Worm (Caenorhabditis elegans) whole organism, L4 larva: ENCODE measurements around the gene C24F3.2.

Experiments
- F44E2.7 ChIP-seq: fragments of 200-800 bp; sonication (Bioruptor generic); IDR thresholded peaks from 2 replicates; pipeline ENCODE4 v2.1.2; 2022; ENCODE audit warnings: missing genetic modification characterization, missing compliant biosample characterization
- Y105C5A.15 ChIP-seq: fragments of 200-800 bp; sonication (Bioruptor generic); IDR thresholded peaks from 2 replicates; pipeline ENCODE4 v1.3.6; 2022; ENCODE audit warnings: missing genetic modification characterization, missing compliant biosample characterization
- aha-1 ChIP-seq: fragments of 150-350 bp; peaks from one replicate; lab custom pipeline; 2014; ENCODE audit warnings: missing biosample characterization, missing genetic modification characterization
- aly-2 ChIP-seq: sonication (generic microtip); optimal IDR thresholded peaks from 2 replicates; lab custom pipeline; 2018; ENCODE audit warnings: missing biosample characterization, missing genetic modification characterization
- attf-4 ChIP-seq: sonication (generic microtip); optimal IDR thresholded peaks from 3 replicates; lab custom pipeline; 2017; ENCODE audit warnings: missing biosample characterization, missing genetic modification characterization
- ceh-20 ChIP-seq: fragments of 200-800 bp; sonication (Bioruptor generic); IDR thresholded peaks from 2 replicates; pipeline ENCODE4 v1.3.6; 2022; ENCODE audit warnings: missing genetic modification reagents, missing genetic modification characterization, missing compliant biosample characterization
- ceh-32 ChIP-seq: sonication (generic microtip); optimal IDR thresholded peaks from 2 replicates; lab custom pipeline; 2016; ENCODE audit warnings: mild to moderate bottlenecking, missing genetic modification characterization, missing compliant biosample characterization; ENCODE audit not compliant: poor library complexity
- ceh-82 ChIP-seq: sonication (generic microtip); optimal IDR thresholded peaks from 2 replicates; lab custom pipeline; 2017; ENCODE audit warnings: missing biosample characterization, missing genetic modification characterization
- ces-1 ChIP-seq: fragments of 150-350 bp; sonication (generic microtip); optimal IDR thresholded peaks from 4 replicates; lab custom pipeline; 2014; ENCODE audit warnings: missing biosample characterization, missing genetic modification reagents, missing genetic modification characterization
- cey-2 ChIP-seq: sonication (generic microtip); optimal IDR thresholded peaks from 3 replicates; lab custom pipeline; 2017; ENCODE audit warnings: missing genetic modification characterization, mild to moderate bottlenecking, missing compliant biosample characterization, antibody characterized with exemption, borderline replicate concordance; ENCODE audit not compliant: insufficient read depth
- daf-12 ChIP-seq: fragments of 150-350 bp; optimal IDR thresholded peaks from 2 replicates; lab custom pipeline; 2014; ENCODE audit warnings: missing biosample characterization, missing genetic modification reagents, missing genetic modification characterization
- daf-16 ChIP-seq, 3 experiments: sonication (generic microtip); optimal IDR thresholded peaks; 2 replicates each; lab custom pipeline; 2016 to 2017; ENCODE audit warnings: missing genetic modification characterization in 3 of 3, missing genetic modification reagents in 3 of 3, mild to moderate bottlenecking in 2 of 3, missing compliant biosample characterization in 2 of 3, missing biosample characterization in 1 of 3, moderate library complexity in 1 of 3
- dmd-6 ChIP-seq: fragments of 200-800 bp; sonication (Bioruptor generic); IDR thresholded peaks from 2 replicates; pipeline ENCODE4 v1.3.6; 2022; ENCODE audit warnings: missing genetic modification reagents, missing genetic modification characterization, missing compliant biosample characterization
- dpl-1 ChIP-seq: fragments of 150-350 bp; optimal IDR thresholded peaks from 2 replicates; lab custom pipeline; 2014; ENCODE audit warnings: missing biosample characterization, missing genetic modification reagents, missing genetic modification characterization
- dve-1 ChIP-seq: sonication (generic microtip); optimal IDR thresholded peaks from 2 replicates; lab custom pipeline; 2017; ENCODE audit warnings: antibody characterized with exemption, mild to moderate bottlenecking, missing genetic modification characterization, missing compliant biosample characterization; ENCODE audit not compliant: insufficient read depth
- egl-43 ChIP-seq: fragments of 200-800 bp; sonication (Bioruptor generic); IDR thresholded peaks from 2 replicates; pipeline ENCODE4 v1.3.6; 2022; ENCODE audit warnings: missing genetic modification reagents, missing genetic modification characterization, missing compliant biosample characterization
- fkh-10 ChIP-seq: fragments of 150-350 bp; optimal IDR thresholded peaks from 2 replicates; lab custom pipeline; 2014; ENCODE audit warnings: missing biosample characterization, missing genetic modification reagents, missing genetic modification characterization
- fos-1 ChIP-seq: fragments of 150-350 bp; optimal IDR thresholded peaks from 2 replicates; lab custom pipeline; 2014; ENCODE audit warnings: missing biosample characterization, missing genetic modification characterization
- hif-1 ChIP-seq, 2 experiments: sonication (generic microtip); optimal IDR thresholded peaks; 2 replicates each; lab custom pipeline; 2016 to 2017; ENCODE audit warnings: missing compliant biosample characterization in 2 of 2, missing genetic modification characterization in 2 of 2, missing genetic modification reagents in 2 of 2, missing genotype in 2 of 2, mild to moderate bottlenecking in 1 of 2
- hlh-11 ChIP-seq: fragments of 200-800 bp; sonication (Bioruptor generic); optimal IDR thresholded peaks from 2 replicates; lab custom pipeline; 2018; ENCODE audit warnings: mild to moderate bottlenecking, missing genetic modification characterization, missing compliant biosample characterization
- hlh-30 ChIP-seq: sonication (generic microtip); optimal IDR thresholded peaks from 2 replicates; lab custom pipeline; 2017; ENCODE audit warnings: antibody characterized with exemption, mild to moderate bottlenecking, missing genetic modification characterization, missing compliant biosample characterization; ENCODE audit not compliant: insufficient read depth
- hmg-1.1 ChIP-seq: fragments of 200-800 bp; sonication (Bioruptor generic); IDR thresholded peaks from 2 replicates; pipeline ENCODE4 v1.3.6; 2022; ENCODE audit warnings: missing genetic modification reagents, missing genetic modification characterization, missing compliant biosample characterization
- lin-1 ChIP-seq: fragments of 200-800 bp; sonication (Bioruptor generic); IDR thresholded peaks from 2 replicates; pipeline ENCODE4 v1.3.6; 2022; ENCODE audit warnings: missing genetic modification reagents, missing genetic modification characterization, missing compliant biosample characterization
- lin-15B ChIP-seq: fragments of 150-350 bp; sonication (generic microtip); optimal IDR thresholded peaks from 3 replicates; lab custom pipeline; 2014; ENCODE audit warnings: missing biosample characterization, missing genetic modification characterization
- lin-38 ChIP-seq: fragments of 200-800 bp; sonication (Bioruptor generic); IDR thresholded peaks from 2 replicates; pipeline ENCODE4 v1.3.6; 2022; ENCODE audit warnings: missing genetic modification reagents, missing genetic modification characterization, missing compliant biosample characterization
- madf-5 ChIP-seq, 2 experiments: fragments of 200-800 bp; sonication (Bioruptor generic); IDR thresholded peaks; 2 replicates each; pipeline ENCODE4 v1.3.6; 2022; ENCODE audit warnings: missing compliant biosample characterization in 2 of 2, missing genetic modification characterization in 2 of 2
- mdt-29 ChIP-seq: fragments of 200-800 bp; sonication (Bioruptor generic); IDR thresholded peaks from 2 replicates; pipeline ENCODE4 v1.3.6; 2022; ENCODE audit warnings: missing genetic modification reagents, missing genetic modification characterization, missing compliant biosample characterization
- mep-1 ChIP-seq: fragments of 150-350 bp; sonication (generic microtip); optimal IDR thresholded peaks from 3 replicates; lab custom pipeline; 2014; ENCODE audit warnings: missing biosample characterization, missing genetic modification characterization
- mxl-2 ChIP-seq: fragments of 200-800 bp; sonication (Bioruptor generic); conservative IDR thresholded peaks from 2 replicates; pipeline ENCODE4 v1.3.6; 2022; ENCODE audit warnings: missing genetic modification reagents, missing genetic modification characterization, missing compliant biosample characterization
- mxl-3 ChIP-seq: fragments of 200-800 bp; sonication (Bioruptor generic); optimal IDR thresholded peaks from 2 replicates; lab custom pipeline; 2018; ENCODE audit warnings: mild to moderate bottlenecking, missing genetic modification characterization, missing compliant biosample characterization
- nhr-111 ChIP-seq: fragments of 200-800 bp; sonication (Bioruptor generic); optimal IDR thresholded peaks from 2 replicates; lab custom pipeline; 2018; ENCODE audit warnings: mild to moderate bottlenecking, missing genetic modification characterization, missing compliant biosample characterization
- nhr-28 ChIP-seq: fragments of 150-350 bp; optimal IDR thresholded peaks from 2 replicates; lab custom pipeline; 2014; ENCODE audit warnings: missing biosample characterization, missing genetic modification characterization
- nhr-42 ChIP-seq: fragments of 200-800 bp; sonication (Bioruptor generic); IDR thresholded peaks from 2 replicates; pipeline ENCODE4 v1.3.6; 2022; ENCODE audit warnings: missing genetic modification characterization, missing compliant biosample characterization
- nhr-48 ChIP-seq: sonication (generic microtip); optimal IDR thresholded peaks from 2 replicates; lab custom pipeline; 2016; ENCODE audit warnings: mild to moderate bottlenecking, missing genetic modification characterization, missing compliant biosample characterization
- nhr-6 ChIP-seq: fragments of 150-350 bp; optimal IDR thresholded peaks from 2 replicates; lab custom pipeline; 2014; ENCODE audit warnings: missing biosample characterization, missing genetic modification characterization
- php-3 ChIP-seq: fragments of 200-800 bp; sonication (Bioruptor generic); IDR thresholded peaks from 2 replicates; pipeline ENCODE4 v1.3.6; 2022; ENCODE audit warnings: missing genetic modification reagents, missing genetic modification characterization, missing compliant biosample characterization
- saeg-2 ChIP-seq: fragments of 200-800 bp; sonication (Bioruptor generic); IDR thresholded peaks from 2 replicates; pipeline ENCODE4 v1.3.6; 2022; ENCODE audit warnings: missing genetic modification reagents, missing genetic modification characterization, missing compliant biosample characterization
- sdz-12 ChIP-seq: fragments of 200-800 bp; sonication (Bioruptor generic); optimal IDR thresholded peaks from 2 replicates; lab custom pipeline; 2018; ENCODE audit warnings: mild to moderate bottlenecking, missing genetic modification characterization, missing compliant biosample characterization
- set-16 ChIP-seq: fragments of 200-800 bp; sonication (Bioruptor generic); IDR thresholded peaks from 2 replicates; pipeline ENCODE4 v1.3.6; 2022; ENCODE audit warnings: missing genetic modification reagents, missing genetic modification characterization, missing compliant biosample characterization
- unc-62 ChIP-seq, 3 experiments: fragments of 150-350 bp in 1 of 3; sonication (generic microtip); optimal IDR thresholded peaks in 2 of 3; peaks in 1 of 3; 1 replicate in 1 of 3; 2 replicates in 2 of 3; lab custom pipeline; 2014 to 2017; ENCODE audit warnings: missing biosample characterization in 3 of 3, missing genetic modification characterization in 3 of 3, missing genetic modification reagents in 3 of 3, missing genotype in 1 of 3
- zag-1 ChIP-seq: fragments of 150-350 bp; optimal IDR thresholded peaks from 2 replicates; lab custom pipeline; 2014; ENCODE audit warnings: missing biosample characterization, missing genetic modification characterization
- zip-11 ChIP-seq: fragments of 200-800 bp; sonication (Bioruptor generic); IDR thresholded peaks from 2 replicates; pipeline ENCODE4 v1.3.6; 2022; ENCODE audit warnings: missing genetic modification characterization, missing compliant biosample characterization
- zip-2 ChIP-seq: fragments of 150-350 bp; optimal IDR thresholded peaks from 2 replicates; lab custom pipeline; 2014; ENCODE audit warnings: missing biosample characterization, missing genetic modification characterization

The C24F3.2 gene

DNA sequence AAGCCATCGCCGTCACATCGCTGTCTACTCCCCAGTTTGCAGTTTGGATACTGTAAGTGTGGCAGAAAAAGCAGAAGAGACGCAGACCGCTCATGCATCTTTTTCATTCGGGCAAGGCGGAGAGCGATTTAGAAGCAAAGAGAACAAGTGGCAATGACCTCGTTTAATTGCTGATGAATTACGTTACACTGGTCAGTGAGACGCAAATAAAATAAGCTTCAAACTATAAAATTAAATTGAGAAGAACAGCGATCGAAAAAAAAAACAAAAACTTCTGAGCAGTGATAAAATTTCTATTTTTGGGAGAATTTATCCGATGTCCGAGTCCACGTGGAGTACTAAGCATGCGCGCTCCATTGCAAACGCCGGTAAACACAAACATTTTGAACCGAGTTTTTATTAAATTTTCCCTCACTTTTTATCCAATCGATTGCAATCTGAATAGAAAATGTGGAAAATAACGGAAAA, at the start of gene C24F3.2 (continued):
- TF ChIP-seq F44E2.7 (GFP tag; lab: Robert Waterston, UW) (no peak), mep-1 (tag; lab: Kevin White, UChicago) (no peak)

DNA sequence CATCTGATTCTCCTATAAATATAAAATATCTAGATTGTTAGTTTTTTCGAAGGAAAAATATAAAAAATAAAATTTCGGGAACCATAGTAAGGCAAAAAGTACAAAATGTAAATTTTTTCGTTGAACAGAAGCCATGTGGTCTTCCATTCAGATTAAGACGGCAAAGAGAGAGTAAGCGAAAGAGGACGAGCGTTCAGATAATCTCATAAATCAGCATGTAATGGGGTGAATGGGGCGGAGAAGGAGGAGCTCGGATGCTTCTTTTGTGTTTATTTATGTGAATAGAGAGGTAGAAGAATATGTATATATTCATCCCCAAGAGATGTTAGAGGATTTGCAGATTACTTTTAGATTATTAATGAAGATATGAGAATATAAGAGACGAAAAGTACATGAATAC, 48.0 kb upstream of the C24F3.2 start, which contains the start of gene pxf-1:
TSS of gene pxf-1 (minus strand) at position 14 of the 400 bp plus-strand sequence.
- TF ChIP-seq zip-2 (tag; lab: Kevin White, UChicago) (no peak), nhr-6 (no peak), set-16 (GFP tag; lab: Robert Waterston, UW) (no peak), ceh-20 (GFP tag; lab: Robert Waterston, UW) (no peak), Y105C5A.15 (GFP tag; lab: Robert Waterston, UW) (no peak), attf-4 (tag; lab: Kevin White, UChicago) (no peak), dmd-6 (GFP tag; lab: Robert Waterston, UW) (no peak), lin-15B (no peak), fos-1 (tag; lab: Kevin White, UChicago) (no peak)

DNA sequence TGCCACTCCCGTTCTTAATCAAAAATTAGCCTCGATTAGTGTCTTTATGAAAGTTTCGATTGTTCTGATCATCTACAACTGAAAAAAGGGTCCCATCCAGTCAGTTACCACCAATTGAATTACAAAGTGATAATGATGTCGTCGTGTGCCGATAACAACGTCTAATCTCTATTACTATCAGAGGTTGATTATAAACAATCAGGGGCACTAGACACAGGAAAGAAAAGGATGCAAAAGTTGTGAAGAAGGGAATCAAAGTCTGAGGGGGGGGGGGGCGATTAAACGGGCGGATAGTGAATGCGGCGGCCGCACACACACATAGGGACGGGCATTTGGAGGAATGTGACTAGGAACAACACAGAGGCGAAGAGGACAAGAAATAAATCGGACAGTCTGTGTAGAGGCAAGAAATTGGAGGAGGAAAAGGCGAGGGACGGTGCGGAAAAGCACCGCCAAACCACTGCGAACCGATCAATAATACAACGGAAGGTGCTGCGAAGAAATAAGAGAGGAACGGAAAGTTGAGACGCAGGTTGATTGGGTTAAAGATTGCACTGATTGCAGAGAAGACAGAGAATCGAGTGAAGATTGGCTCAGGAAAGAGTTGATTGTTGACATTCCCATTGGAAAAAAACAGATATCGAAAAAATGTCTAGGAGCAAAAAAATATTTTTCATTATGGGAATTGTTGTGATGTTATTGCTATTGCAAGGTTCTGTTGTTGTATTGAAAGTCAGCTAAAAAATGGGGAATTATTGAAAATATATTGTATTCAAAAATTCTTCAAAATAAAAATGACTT, 47.2 kb upstream of the C24F3.2 start:
- TF ChIP-seq egl-43 (GFP tag; lab: Robert Waterston, UW) (peak; percentile 16; the same call in 1 of the 2 replicates), unc-62 (GFP tag; optimal IDR thresholded peaks at IDR 0.05 in 1 of 2; lab: Kevin White, UChicago) (peak in 1 of 2 experiments; percentile 93), unc-62 (tag; optimal IDR thresholded peaks at IDR 0.05; lab: Kevin White, UChicago) (no peak), set-16 (GFP tag; lab: Robert Waterston, UW) (peak; percentile 24; the same call in 1 of the 2 replicates), mxl-3 (GFP tag; lab: Kevin White, UChicago) (peak; percentile 78), lin-1 (no peak), mxl-2 (GFP tag; lab: Robert Waterston, UW) (0 out of 2 replicates have a peak, but pooled peaks have one; percentile 31), hlh-11 (peak; percentile 65), daf-16 (GFP tag; optimal IDR thresholded peaks at IDR 0.05; lab: Kevin White, UChicago) (peak in 1 of 2 experiments; percentile 92), daf-16 (tag; optimal IDR thresholded peaks at IDR 0.05; lab: Kevin White, UChicago) (peak; percentile 40), nhr-48 (tag; lab: Kevin White, UChicago) (no peak), aha-1 (tag; lab: Kevin White, UChicago) (peak; percentile 89), dve-1 (tag; lab: Kevin White, UChicago) (peak; percentile 36)

ce11 chrIV:10176252-10176730, 46.0 kb upstream of the C24F3.2 start, which contains the start of gene rack-1:
TSS of gene rack-1 (plus strand) at chrIV:10176680.
- TF ChIP-seq zag-1 (tag; lab: Kevin White, UChicago) = no peak
- TF ChIP-seq lin-38 (GFP tag; lab: Robert Waterston, UW) = peak; percentile 51
- peak; percentile 11 for TF ChIP-seq fkh-10 (GFP tag; lab: Kevin White, UChicago)
- TF ChIP-seq nhr-111 = no peak
- no peak for TF ChIP-seq Y105C5A.15 (GFP tag; lab: Robert Waterston, UW)
- TF ChIP-seq cey-2 (tag; lab: Kevin White, UChicago) = no peak
- TF ChIP-seq mdt-29 (GFP tag; lab: Robert Waterston, UW) = no peak
- TF ChIP-seq hif-1 (tag; optimal IDR thresholded peaks at IDR 0.05; lab: Kevin White, UChicago) = peak in 1 of 2 experiments; percentile 18
- peak; percentile 44 for TF ChIP-seq nhr-28 (tag; lab: Kevin White, UChicago)
- no peak for TF ChIP-seq zip-11 (GFP tag; lab: Robert Waterston, UW)
- TF ChIP-seq php-3 = no peak
- peak; percentile 49 for TF ChIP-seq hmg-1.1 (GFP tag; lab: Robert Waterston, UW)
- no peak for TF ChIP-seq ces-1 (GFP tag; lab: Kevin White, UChicago)
- TF ChIP-seq dpl-1 (GFP tag; lab: Kevin White, UChicago) = peak; percentile 38
- peak; percentile 12 for TF ChIP-seq hlh-30 (tag; lab: Kevin White, UChicago)
- TF ChIP-seq ceh-82 = no peak
- no peak for TF ChIP-seq ceh-32
- no peak for TF ChIP-seq saeg-2 (GFP tag; lab: Robert Waterston, UW)
- TF ChIP-seq aly-2 = no peak
- TF ChIP-seq aha-1 (tag; lab: Kevin White, UChicago) = peak; percentile 54
- TF ChIP-seq nhr-42 = no peak
- no peak for TF ChIP-seq madf-5 (GFP tag; IDR thresholded peaks at IDR 0.05; lab: Robert Waterston, UW)
- TF ChIP-seq daf-12 (tag; lab: Kevin White, UChicago) = no peak
- no peak for TF ChIP-seq sdz-12 (GFP tag; lab: Kevin White, UChicago)
